Worm (Caenorhabditis elegans) whole organism, mixed stage, embryonic: ENCODE measurements around the gene W02F12.2.

Experiments
- bed-3 ChIP-seq: fragments of 200-800 bp; sonication (Bioruptor generic); optimal IDR thresholded peaks from 3 replicates; lab custom pipeline; 2018; ENCODE audit warnings: mild to moderate bottlenecking, missing genetic modification characterization, moderate library complexity, missing compliant biosample characterization
- ceh-43 ChIP-seq: fragments of 200-800 bp; sonication (Bioruptor generic); optimal IDR thresholded peaks from 2 replicates; lab custom pipeline; 2018; ENCODE audit warnings: mild to moderate bottlenecking, missing genetic modification characterization, moderate library complexity, missing compliant biosample characterization
- elt-3 ChIP-seq: fragments of 150-350 bp; optimal IDR thresholded peaks from 2 replicates; lab custom pipeline; 2014; ENCODE audit warnings: missing biosample characterization, missing genetic modification characterization
- lin-32 ChIP-seq: fragments of 200-800 bp; sonication (Bioruptor generic); optimal IDR thresholded peaks from 2 replicates; lab custom pipeline; 2018; ENCODE audit warnings: mild to moderate bottlenecking, missing genetic modification characterization, missing compliant biosample characterization
- nhr-237 ChIP-seq: fragments of 150-350 bp; optimal IDR thresholded peaks from 2 replicates; lab custom pipeline; 2014; ENCODE audit warnings: missing biosample characterization, missing genetic modification characterization
- pha-4 ChIP-seq: fragments of 150-350 bp; optimal IDR thresholded peaks from 2 replicates; lab custom pipeline; 2018; ENCODE audit warnings: missing biosample characterization, missing genetic modification reagents, missing genetic modification characterization
- tbx-8 ChIP-seq: fragments of 200-800 bp; sonication (Bioruptor generic); optimal IDR thresholded peaks from 2 replicates; lab custom pipeline; 2018; ENCODE audit warnings: mild to moderate bottlenecking, missing genetic modification characterization, moderate library complexity, missing compliant biosample characterization
- ztf-11 ChIP-seq: fragments of 150-350 bp; optimal IDR thresholded peaks from 2 replicates; lab custom pipeline; 2014; ENCODE audit warnings: missing biosample characterization, missing genetic modification characterization

ce11 chrV:6691813-6692351 is 5.6 kb downstream of the W02F12.2 start, which contains the start of gene mtl-1:
- TF ChIP-seq elt-3 (tag; lab: Kevin White, UChicago) (no peak), ceh-43 (no peak), lin-32 (GFP tag; lab: Kevin White, UChicago) (no peak), ztf-11 (tag; lab: Kevin White, UChicago) (no peak), bed-3 (GFP tag; lab: Kevin White, UChicago) (no peak), tbx-8 (GFP tag; lab: Kevin White, UChicago) (no peak), nhr-237 (no peak), pha-4 (tag; lab: Kevin White, UChicago) (no peak)
